Fruit fly (Drosophila melanogaster) whole organism, embryonic: ENCODE results near the gene Tbc1d22.

Experiments used
- Ada2b ChIP-seq: fragments of 200-800 bp; sonication (Bioruptor generic); IDR thresholded peaks from 2 replicates; pipeline ENCODE4 v1.3.6; 2022; ENCODE audit warnings: missing biosample characterization, missing genetic modification characterization
- Atf6 ChIP-seq: fragments of 200-800 bp; sonication (Bioruptor generic); IDR thresholded peaks from 2 replicates; pipeline ENCODE4 v1.3.6; 2022; ENCODE audit warnings: missing biosample characterization, missing genetic modification characterization
- CG11085 ChIP-seq: fragments of 200-800 bp; sonication (Bioruptor generic); IDR thresholded peaks from 2 replicates; pipeline ENCODE4 v1.3.6; 2022; ENCODE audit warnings: missing biosample characterization, missing genetic modification characterization
- CG12219 ChIP-seq: fragments of 200-800 bp; sonication (Bioruptor generic); optimal IDR thresholded peaks from 3 replicates; lab custom pipeline; 2018; ENCODE audit warnings: missing biosample characterization, mild to moderate bottlenecking, missing genetic modification characterization
- CG12659 ChIP-seq: fragments of 200-800 bp; sonication (Bioruptor generic); optimal IDR thresholded peaks from 3 replicates; lab custom pipeline; 2017; ENCODE audit warnings: mild to moderate bottlenecking, missing biosample characterization, missing genetic modification reagents, missing genetic modification characterization
- CG14050 ChIP-seq: fragments of 200-800 bp; sonication (Bioruptor generic); IDR thresholded peaks from 3 replicates; pipeline ENCODE4 v1.3.6; 2022; ENCODE audit warnings: missing biosample characterization, missing genetic modification characterization
- CG15073 ChIP-seq: fragments of 200-800 bp; sonication (Bioruptor generic); optimal IDR thresholded peaks from 2 replicates; lab custom pipeline; 2016; ENCODE audit warnings: missing biosample characterization, missing genetic modification characterization
- CG15269 ChIP-seq: fragments of 200-800 bp; sonication (Bioruptor generic); optimal IDR thresholded peaks from 2 replicates; lab custom pipeline; 2018; ENCODE audit warnings: missing biosample characterization, mild to moderate bottlenecking, missing genetic modification characterization, moderate library complexity
- CG16863 ChIP-seq: fragments of 200-800 bp; sonication (Bioruptor generic); optimal IDR thresholded peaks from 3 replicates; lab custom pipeline; 2016; ENCODE audit warnings: missing biosample characterization, missing genetic modification characterization
- CG2116 ChIP-seq: fragments of 200-800 bp; sonication (Bioruptor generic); optimal IDR thresholded peaks from 3 replicates; lab custom pipeline; 2018; ENCODE audit warnings: missing biosample characterization, mild to moderate bottlenecking, missing genetic modification characterization
- CG4404 ChIP-seq: fragments of 200-800 bp; sonication (Bioruptor generic); IDR thresholded peaks from 2 replicates; pipeline ENCODE4 v1.3.6; 2022; ENCODE audit warnings: missing biosample characterization, missing genetic modification characterization
- CG4617 ChIP-seq: fragments of 200-800 bp; sonication (Bioruptor generic); optimal IDR thresholded peaks from 3 replicates; lab custom pipeline; 2016; ENCODE audit warnings: missing biosample characterization, missing genetic modification characterization, borderline replicate concordance
- CG4854 ChIP-seq: fragments of 200-800 bp; sonication (Bioruptor generic); optimal IDR thresholded peaks from 2 replicates; lab custom pipeline; 2016; ENCODE audit warnings: missing biosample characterization, missing genetic modification characterization, inconsistent platforms
- CG6175 ChIP-seq: fragments of 200-800 bp; sonication (Bioruptor generic); IDR thresholded peaks from 3 replicates; pipeline ENCODE4 v1.3.6; 2022; ENCODE audit warnings: missing biosample characterization, missing genetic modification characterization
- CkIIα-i1 ChIP-seq: fragments of 200-800 bp; sonication (Bioruptor generic); IDR thresholded peaks from 2 replicates; pipeline ENCODE4 v1.3.6; 2022; ENCODE audit warnings: missing biosample characterization, missing genetic modification characterization
- Drgx ChIP-seq: fragments of 200-800 bp; sonication (Bioruptor generic); IDR thresholded peaks from 2 replicates; pipeline ENCODE4 v1.3.6; 2022; ENCODE audit warnings: missing biosample characterization, missing genetic modification characterization
- E2f2 ChIP-seq: fragments of 200-800 bp; sonication (Bioruptor generic); IDR thresholded peaks from 2 replicates; pipeline ENCODE4 v1.3.6; 2022; ENCODE audit warnings: missing biosample characterization, missing genetic modification characterization
- Gsc ChIP-seq: fragments of 200-800 bp; sonication (Bioruptor generic); IDR thresholded peaks from 2 replicates; pipeline ENCODE4 v1.3.6; 2022; ENCODE audit warnings: missing biosample characterization, missing genetic modification characterization
- Gug ChIP-seq: fragments of 200-800 bp; sonication (Bioruptor generic); IDR thresholded peaks from 4 replicates; pipeline ENCODE4 v1.3.6; 2022; ENCODE audit warnings: missing biosample characterization, missing genetic modification characterization
- HHEX ChIP-seq: fragments of 200-800 bp; sonication (Bioruptor generic); optimal IDR thresholded peaks from 3 replicates; lab custom pipeline; 2017; ENCODE audit warnings: missing biosample characterization, mild to moderate bottlenecking, missing genetic modification characterization, missing genetic modification reagents
- HLH3B ChIP-seq: fragments of 200-800 bp; sonication (Bioruptor generic); IDR thresholded peaks from 2 replicates; pipeline ENCODE4 v1.3.6; 2022; ENCODE audit warnings: missing biosample characterization, missing genetic modification characterization
- Hr3 ChIP-seq: fragments of 200-800 bp; sonication (Bioruptor generic); optimal IDR thresholded peaks from 3 replicates; lab custom pipeline; 2016; ENCODE audit warnings: missing biosample characterization, missing genetic modification characterization
- Hr39 ChIP-seq: fragments of >200 bp; optimal IDR thresholded peaks from 2 replicates; lab custom pipeline; 2017
- Hr51 ChIP-seq, 2 experiments: fragments of 200-800 bp; sonication (Bioruptor generic); optimal IDR thresholded peaks; 2 replicates in 1 of 2; 3 replicates in 1 of 2; lab custom pipeline; 2016 to 2018; ENCODE audit warnings: missing biosample characterization in 2 of 2, missing genetic modification characterization in 2 of 2, mild to moderate bottlenecking in 1 of 2, moderate library complexity in 1 of 2
- Mrtf ChIP-seq: fragments of 200-800 bp; sonication (Bioruptor generic); IDR thresholded peaks from 3 replicates; pipeline ENCODE4 v1.3.6; 2022; ENCODE audit warnings: missing biosample characterization, missing genetic modification characterization
- Pdp1 ChIP-seq, 2 experiments: fragments of 200-800 bp; sonication (Bioruptor generic); optimal IDR thresholded peaks; 3 replicates each; lab custom pipeline; 2016; ENCODE audit warnings: missing biosample characterization in 2 of 2, missing genetic modification characterization in 2 of 2, mild to moderate bottlenecking in 1 of 2, moderate library complexity in 1 of 2
- Sry-β ChIP-seq: fragments of 200-800 bp; sonication (Bioruptor generic); optimal IDR thresholded peaks from 2 replicates; lab custom pipeline; 2018; ENCODE audit warnings: missing biosample characterization, mild to moderate bottlenecking, missing genetic modification characterization, moderate library complexity
- TFAM ChIP-seq: fragments of 200-800 bp; sonication (Bioruptor generic); optimal IDR thresholded peaks from 2 replicates; lab custom pipeline; 2017; ENCODE audit warnings: missing biosample characterization, missing genetic modification characterization, inconsistent platforms
- bab2 ChIP-seq: fragments of 200-800 bp; sonication (Bioruptor generic); optimal IDR thresholded peaks from 2 replicates; lab custom pipeline; 2016; ENCODE audit warnings: missing biosample characterization, missing genetic modification characterization
- bcd ChIP-seq: fragments of 200-800 bp; sonication (Bioruptor generic); optimal IDR thresholded peaks from 2 replicates; lab custom pipeline; 2017; ENCODE audit warnings: missing biosample characterization, mild to moderate bottlenecking, missing genetic modification characterization
- caup ChIP-seq: fragments of 200-800 bp; sonication (Bioruptor generic); optimal IDR thresholded peaks from 3 replicates; lab custom pipeline; 2017; ENCODE audit warnings: missing biosample characterization, mild to moderate bottlenecking, missing genetic modification characterization, moderate library complexity; ENCODE audit not compliant: severe bottlenecking
- cg ChIP-seq: fragments of 200-800 bp; sonication (Bioruptor generic); optimal IDR thresholded peaks from 3 replicates; lab custom pipeline; 2019; ENCODE audit warnings: missing biosample characterization, mild to moderate bottlenecking, missing genetic modification characterization, moderate library complexity
- ci ChIP-seq: fragments of 200-800 bp; sonication (Bioruptor generic); IDR thresholded peaks from 3 replicates; pipeline ENCODE4 v1.3.6; 2022; ENCODE audit warnings: missing biosample characterization, missing genetic modification characterization
- crc ChIP-seq: fragments of 200-800 bp; sonication (Bioruptor generic); optimal IDR thresholded peaks from 2 replicates; lab custom pipeline; 2016; ENCODE audit warnings: missing biosample characterization, missing genetic modification characterization
- exex ChIP-seq: fragments of 200-800 bp; sonication (Bioruptor generic); optimal IDR thresholded peaks from 4 replicates; lab custom pipeline; 2018; ENCODE audit warnings: missing biosample characterization, mild to moderate bottlenecking, missing genetic modification characterization, moderate library complexity
- gcm ChIP-seq: fragments of 200-800 bp; sonication (Bioruptor generic); optimal IDR thresholded peaks from 2 replicates; lab custom pipeline; 2019; ENCODE audit warnings: missing biosample characterization, mild to moderate bottlenecking, missing genetic modification characterization, moderate library complexity
- gsb-n ChIP-seq: fragments of 200-800 bp; sonication (Bioruptor generic); optimal IDR thresholded peaks from 3 replicates; lab custom pipeline; 2018; ENCODE audit warnings: missing biosample characterization, mild to moderate bottlenecking, missing genetic modification characterization
- her ChIP-seq: fragments of 200-800 bp; sonication (Bioruptor generic); optimal IDR thresholded peaks from 2 replicates; lab custom pipeline; 2016; ENCODE audit warnings: missing biosample characterization, missing genetic modification characterization
- jing ChIP-seq: fragments of 200-800 bp; sonication (Bioruptor generic); optimal IDR thresholded peaks from 2 replicates; lab custom pipeline; 2018; ENCODE audit warnings: missing biosample characterization, mild to moderate bottlenecking, missing genetic modification characterization
- mam ChIP-seq: fragments of 200-800 bp; sonication (Bioruptor generic); optimal IDR thresholded peaks from 3 replicates; lab custom pipeline; 2016; ENCODE audit warnings: missing biosample characterization, missing genetic modification characterization
- phol ChIP-seq: fragments of 200-800 bp; sonication (Bioruptor generic); optimal IDR thresholded peaks from 3 replicates; lab custom pipeline; 2018; ENCODE audit warnings: missing biosample characterization, mild to moderate bottlenecking, missing genetic modification characterization, moderate library complexity
- ranshi ChIP-seq: fragments of 200-800 bp; sonication (Bioruptor generic); IDR thresholded peaks from 2 replicates; pipeline ENCODE4 v1.3.6; 2022; ENCODE audit warnings: missing biosample characterization, missing genetic modification characterization
- sim ChIP-seq: fragments of 200-800 bp; sonication (Bioruptor generic); IDR thresholded peaks from 2 replicates; pipeline ENCODE4 v1.3.6; 2022; ENCODE audit warnings: missing biosample characterization, missing genetic modification characterization
- sima ChIP-seq: fragments of 200-800 bp; sonication (Bioruptor generic); optimal IDR thresholded peaks from 2 replicates; lab custom pipeline; 2016; ENCODE audit warnings: missing biosample characterization, missing genetic modification characterization
- slbo ChIP-seq: fragments of 200-800 bp; sonication (Bioruptor generic); IDR thresholded peaks from 2 replicates; pipeline ENCODE4 v1.3.6; 2022; ENCODE audit warnings: missing biosample characterization, missing genetic modification characterization
- sqz ChIP-seq: fragments of 200-800 bp; sonication (Bioruptor generic); optimal IDR thresholded peaks from 3 replicates; lab custom pipeline; 2018; ENCODE audit warnings: missing biosample characterization, mild to moderate bottlenecking, missing genetic modification characterization
- tgo ChIP-seq: fragments of 200-800 bp; sonication (Bioruptor generic); IDR thresholded peaks from 3 replicates; pipeline ENCODE4 v1.3.6; 2022; ENCODE audit warnings: missing biosample characterization, missing genetic modification characterization
- wek ChIP-seq: fragments of 200-800 bp; sonication (Bioruptor generic); optimal IDR thresholded peaks from 3 replicates; lab custom pipeline; 2018; ENCODE audit warnings: missing biosample characterization, mild to moderate bottlenecking, missing genetic modification characterization, moderate library complexity
- yki ChIP-seq: fragments of >200 bp; optimal IDR thresholded peaks from 3 replicates; lab custom pipeline; 2018

Gene Tbc1d22

dm6 chr3R:21151090-21151870, 49.3 kb downstream of the Tbc1d22 start (continued):
- TF ChIP-seq TFAM (GFP tag; lab: Kevin White, UChicago): no peak
- no peak for TF ChIP-seq HLH3B
- TF ChIP-seq phol: peak; percentile 54
- TF ChIP-seq CG4404: no peak
- TF ChIP-seq Hr51 (GFP tag; optimal IDR thresholded peaks at IDR 0.05; lab: Kevin White, UChicago): peak in 1 of 2 experiments; percentile 80
- peak; percentile 1 for TF ChIP-seq CG4617 (GFP tag; lab: Kevin White, UChicago)
- peak; percentile 62; the same call in 2 of the 3 replicates for TF ChIP-seq tgo (GFP tag; lab: Robert Waterston, UW)
- no peak for TF ChIP-seq Gsc (GFP tag; lab: Robert Waterston, UW)
- TF ChIP-seq yki (lab: Kevin White, UChicago): no peak
- TF ChIP-seq crc: peak; percentile 28
- TF ChIP-seq CG12659 (GFP tag; lab: Kevin White, UChicago): peak; percentile 55
- TF ChIP-seq CkIIα-i1 (GFP tag; lab: Robert Waterston, UW): no peak
- peak; percentile 40; the same call in 1 of the 2 replicates for TF ChIP-seq ranshi (GFP tag; lab: Robert Waterston, UW)
- peak; percentile 53 for TF ChIP-seq mam (GFP tag; lab: Kevin White, UChicago)
- no peak for TF ChIP-seq CG6175 (GFP tag; lab: Robert Waterston, UW)
- peak; percentile 43 for TF ChIP-seq CG4854
- TF ChIP-seq her: no peak
- peak; percentile 59 for TF ChIP-seq CG12219 (GFP tag; lab: Kevin White, UChicago)
- TF ChIP-seq Hr39: no peak
- TF ChIP-seq exex (tag; lab: Kevin White, UChicago): peak; percentile 72
- peak; percentile 35; the same call in 1 of the 2 replicates for TF ChIP-seq E2f2 (GFP tag; lab: Robert Waterston, UW)
- no peak for TF ChIP-seq Sry-β
- TF ChIP-seq gcm (GFP tag; lab: Kevin White, UChicago): peak; percentile 26
- no peak for TF ChIP-seq jing (GFP tag; lab: Kevin White, UChicago)
- TF ChIP-seq CG14050: 0 out of 3 replicates have a peak, but pooled peaks have one; percentile 15
- peak; percentile 2 to 55 for TF ChIP-seq Pdp1 (GFP tag; optimal IDR thresholded peaks at IDR 0.05; lab: Kevin White, UChicago)
- TF ChIP-seq wek (GFP tag; lab: Kevin White, UChicago): no peak
- peak; percentile 56; the same call in 1 of the 3 replicates for TF ChIP-seq ci (GFP tag; lab: Robert Waterston, UW)
- peak; percentile 17 for TF ChIP-seq sima (GFP tag; lab: Kevin White, UChicago)
- no peak for TF ChIP-seq gsb-n
- peak; percentile 71 for TF ChIP-seq Ada2b
- TF ChIP-seq CG11085 (GFP tag; lab: Robert Waterston, UW): 0 out of 2 replicates have a peak, but pooled peaks have one; percentile 14
- peak; percentile 7; the same call in 1 of the 4 replicates for TF ChIP-seq Gug (GFP tag; lab: Robert Waterston, UW)
- peak; percentile 8 for TF ChIP-seq CG2116 (GFP tag; lab: Kevin White, UChicago)
- TF ChIP-seq CG15269 (tag; lab: Kevin White, UChicago): peak; percentile 77
- peak; percentile 63; the same call in 1 of the 2 replicates for TF ChIP-seq Atf6 (GFP tag; lab: Robert Waterston, UW)
- TF ChIP-seq CG16863 (GFP tag; lab: Kevin White, UChicago): peak; percentile 6
- peak; percentile 55 for TF ChIP-seq caup (GFP tag; lab: Kevin White, UChicago)
- TF ChIP-seq sqz (GFP tag; lab: Kevin White, UChicago): no peak
- peak; percentile 61 for TF ChIP-seq HHEX (GFP tag; lab: Kevin White, UChicago)
- peak; percentile 68 for TF ChIP-seq bab2 (GFP tag; lab: Kevin White, UChicago)
- peak; percentile 27; the same call in 1 of the 3 replicates for TF ChIP-seq Mrtf
- peak; percentile 77 for TF ChIP-seq slbo (GFP tag; lab: Robert Waterston, UW)
- TF ChIP-seq Hr3: peak; percentile 34
- peak; percentile 36 for TF ChIP-seq bcd (GFP tag; lab: Kevin White, UChicago)
- TF ChIP-seq Drgx (GFP tag; lab: Robert Waterston, UW): peak; percentile 58
- no peak for TF ChIP-seq cg
- TF ChIP-seq sim (GFP tag; lab: Robert Waterston, UW): 0 out of 2 replicates have a peak, but pooled peaks have one; percentile 4
- TF ChIP-seq CG15073: no peak
